Worm (Caenorhabditis elegans) whole organism, mixed stage, embryonic: ENCODE results near the gene srt-4.

Source experiments
- ces-1 ChIP-seq: fragments of 150-350 bp; optimal IDR thresholded peaks from 2 replicates; lab custom pipeline; 2014; ENCODE audit warnings: missing biosample characterization, missing genetic modification reagents, missing genetic modification characterization
- elt-1 ChIP-seq: sonication (generic microtip); optimal IDR thresholded peaks from 2 replicates; lab custom pipeline; 2017; ENCODE audit warnings: missing genetic modification characterization, mild to moderate bottlenecking, missing compliant biosample characterization, antibody characterized with exemption, moderate library complexity, borderline replicate concordance; ENCODE audit not compliant: insufficient read depth
- hlh-1 ChIP-seq: fragments of 150-350 bp; optimal IDR thresholded peaks from 2 replicates; lab custom pipeline; 2014; ENCODE audit warnings: missing biosample characterization, missing genetic modification reagents, missing genetic modification characterization
- lin-13 ChIP-seq: fragments of 150-350 bp; optimal IDR thresholded peaks from 2 replicates; lab custom pipeline; 2014; ENCODE audit warnings: missing biosample characterization, missing genetic modification characterization
- lsy-2 ChIP-seq: fragments of 150-350 bp; optimal IDR thresholded peaks from 2 replicates; lab custom pipeline; 2014; ENCODE audit warnings: missing biosample characterization, missing genetic modification characterization
- nhr-12 ChIP-seq: fragments of 150-350 bp; optimal IDR thresholded peaks from 2 replicates; lab custom pipeline; 2014; ENCODE audit warnings: missing biosample characterization, missing genetic modification characterization
- nhr-237 ChIP-seq: fragments of 150-350 bp; optimal IDR thresholded peaks from 2 replicates; lab custom pipeline; 2014; ENCODE audit warnings: missing biosample characterization, missing genetic modification characterization
- nhr-76 ChIP-seq: sonication (generic microtip); optimal IDR thresholded peaks from 2 replicates; lab custom pipeline; 2017; ENCODE audit warnings: missing biosample characterization, missing genetic modification characterization
- pha-4 ChIP-seq: fragments of 150-350 bp; optimal IDR thresholded peaks from 2 replicates; lab custom pipeline; 2018; ENCODE audit warnings: missing biosample characterization, missing genetic modification reagents, missing genetic modification characterization
- sptf-1 ChIP-seq: sonication (generic microtip); optimal IDR thresholded peaks from 2 replicates; lab custom pipeline; 2017; ENCODE audit warnings: mild to moderate bottlenecking, missing genetic modification characterization, moderate library complexity, missing compliant biosample characterization

DNA sequence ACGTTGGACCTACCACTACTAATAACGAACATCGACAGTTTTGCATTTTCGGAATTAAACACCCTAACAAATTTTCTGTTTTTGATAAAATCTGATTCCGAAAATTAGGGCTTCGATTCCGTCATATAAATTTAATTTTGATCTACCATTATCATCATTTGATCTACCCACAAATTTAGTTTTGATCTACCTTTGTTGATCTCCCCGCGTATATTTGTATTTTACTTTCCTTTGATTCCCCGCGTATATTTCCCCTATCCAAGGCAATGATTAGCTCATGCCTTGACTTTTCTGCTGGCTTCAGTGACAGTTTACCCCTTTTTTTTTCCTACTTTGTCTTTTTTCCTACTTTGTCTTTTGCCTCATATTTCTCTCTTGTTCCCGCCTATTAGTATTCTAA lies 12.1 kb downstream of the srt-4 start:
- TF ChIP-seq lsy-2 (tag; lab: Kevin White, UChicago) (no peak), pha-4 (tag; lab: Kevin White, UChicago) (no peak), hlh-1 (tag; lab: Kevin White, UChicago) (no peak), ces-1 (no peak), nhr-76 (tag; lab: Kevin White, UChicago) (no peak), nhr-237 (tag; lab: Kevin White, UChicago) (no peak), sptf-1 (tag; lab: Kevin White, UChicago) (no peak), nhr-12 (tag; lab: Kevin White, UChicago) (no peak), lin-13 (no peak), elt-1 (tag; lab: Kevin White, UChicago) (no peak)
